Worm (Caenorhabditis elegans) whole organism, L3 larva: Measurements from ENCODE around the gene F54D5.23.

Experiments
- ZK546.5 ChIP-seq: sonication (generic microtip); optimal IDR thresholded peaks from 2 replicates; lab custom pipeline; 2017; ENCODE audit warnings: missing biosample characterization, missing genetic modification characterization
- ceh-16 ChIP-seq: sonication (generic microtip); optimal IDR thresholded peaks from 2 replicates; lab custom pipeline; 2017; ENCODE audit warnings: missing biosample characterization, missing genetic modification characterization
- ceh-28 ChIP-seq: fragments of 150-350 bp; optimal IDR thresholded peaks from 2 replicates; lab custom pipeline; 2014; ENCODE audit warnings: missing biosample characterization, missing genetic modification reagents, missing genetic modification characterization
- lin-39 ChIP-seq: fragments of 150-350 bp; optimal IDR thresholded peaks from 2 replicates; lab custom pipeline; 2018; ENCODE audit warnings: missing biosample characterization, missing genetic modification reagents, missing genetic modification characterization
- mdl-1 ChIP-seq: fragments of 150-350 bp; optimal IDR thresholded peaks from 2 replicates; lab custom pipeline; 2014; ENCODE audit warnings: missing biosample characterization, missing genetic modification characterization
- mml-1 ChIP-seq: fragments of 150-350 bp; sonication (generic microtip); optimal IDR thresholded peaks from 3 replicates; lab custom pipeline; 2014; ENCODE audit warnings: missing biosample characterization, missing genetic modification characterization
- nhr-12 ChIP-seq: fragments of 150-350 bp; optimal IDR thresholded peaks from 2 replicates; lab custom pipeline; 2014; ENCODE audit warnings: missing biosample characterization, missing genetic modification characterization
- pqm-1 ChIP-seq: fragments of 150-350 bp; optimal IDR thresholded peaks from 2 replicates; lab custom pipeline; 2017; ENCODE audit warnings: missing biosample characterization, missing genetic modification characterization, inconsistent platforms
- unc-62 ChIP-seq: fragments of 150-350 bp; sonication (generic microtip); optimal IDR thresholded peaks from 4 replicates; lab custom pipeline; 2014; ENCODE audit warnings: missing biosample characterization, missing genetic modification reagents, missing genetic modification characterization
- zag-1 ChIP-seq: fragments of 150-350 bp; optimal IDR thresholded peaks from 2 replicates; lab custom pipeline; 2014; ENCODE audit warnings: missing biosample characterization, missing genetic modification characterization
- ztf-11 ChIP-seq: fragments of 150-350 bp; optimal IDR thresholded peaks from 2 replicates; lab custom pipeline; 2014; ENCODE audit warnings: missing biosample characterization, missing genetic modification characterization

- no peak for TF ChIP-seq mdl-1 (tag; lab: Kevin White, UChicago)
- no peak for TF ChIP-seq zag-1 (tag; lab: Kevin White, UChicago)
- no peak for TF ChIP-seq mml-1 (tag; lab: Kevin White, UChicago)
- TF ChIP-seq ZK546.5 (tag; lab: Kevin White, UChicago) = no peak
- TF ChIP-seq unc-62 (GFP tag; lab: Kevin White, UChicago) = no peak
- no peak for TF ChIP-seq ceh-16 (tag; lab: Kevin White, UChicago)
- no peak for TF ChIP-seq pqm-1 (tag; lab: Kevin White, UChicago)
- no peak for TF ChIP-seq nhr-12 (tag; lab: Kevin White, UChicago)
- TF ChIP-seq ztf-11 (tag; lab: Kevin White, UChicago) = no peak
- no peak for TF ChIP-seq ceh-28 (tag; lab: Kevin White, UChicago)
- TF ChIP-seq lin-39 (tag; lab: Kevin White, UChicago) = no peak
Measured at ce11 chrII:11588304-11588703, 19.2 kb upstream of the F54D5.23 start.
